Fruit fly (Drosophila melanogaster) whole organism, embryonic: ENCODE results near the gene CG44139.

Experiments
- Blimp-1 ChIP-seq: fragments of 200-800 bp; sonication (Bioruptor generic); optimal IDR thresholded peaks from 3 replicates; lab custom pipeline; 2018; ENCODE audit warnings: missing biosample characterization, missing genetic modification characterization, mild to moderate bottlenecking, moderate library complexity, missing genetic modification reagents
- CG10654 ChIP-seq: fragments of 200-800 bp; sonication (Bioruptor generic); optimal IDR thresholded peaks from 2 replicates; lab custom pipeline; 2016; ENCODE audit warnings: missing biosample characterization, missing genetic modification characterization
- CG11085 ChIP-seq: fragments of 200-800 bp; sonication (Bioruptor generic); IDR thresholded peaks from 2 replicates; pipeline ENCODE4 v1.3.6; 2022; ENCODE audit warnings: missing biosample characterization, missing genetic modification characterization
- CG1233 ChIP-seq: fragments of 200-800 bp; sonication (Bioruptor generic); optimal IDR thresholded peaks from 4 replicates; lab custom pipeline; 2018; ENCODE audit warnings: missing biosample characterization, mild to moderate bottlenecking, missing genetic modification characterization
- CG12769 ChIP-seq: fragments of 200-800 bp; sonication (Bioruptor generic); optimal IDR thresholded peaks from 2 replicates; lab custom pipeline; 2019; ENCODE audit warnings: missing biosample characterization, mild to moderate bottlenecking, missing genetic modification characterization, moderate library complexity
- CG17385 ChIP-seq: fragments of 200-800 bp; sonication (Bioruptor generic); optimal IDR thresholded peaks from 3 replicates; lab custom pipeline; 2018; ENCODE audit warnings: missing biosample characterization, mild to moderate bottlenecking, missing genetic modification characterization
- CG17612 ChIP-seq: fragments of 200-800 bp; sonication (Bioruptor generic); IDR thresholded peaks from 2 replicates; pipeline ENCODE4 v1.3.6; 2022; ENCODE audit warnings: missing biosample characterization, missing genetic modification characterization
- CG2120 ChIP-seq: fragments of 200-800 bp; sonication (Bioruptor generic); optimal IDR thresholded peaks from 3 replicates; lab custom pipeline; 2016; ENCODE audit warnings: missing biosample characterization, missing genetic modification characterization
- CG2712 ChIP-seq: fragments of 200-800 bp; optimal IDR thresholded peaks from 3 replicates; lab custom pipeline; 2019; ENCODE audit warnings: missing biosample characterization, mild to moderate bottlenecking, missing genetic modification characterization, moderate library complexity
- CG3065 ChIP-seq: fragments of 200-800 bp; sonication (Bioruptor generic); optimal IDR thresholded peaks from 2 replicates; lab custom pipeline; 2016; ENCODE audit warnings: missing biosample characterization, missing genetic modification characterization
- CG32767 ChIP-seq: fragments of 200-800 bp; sonication (Bioruptor generic); IDR thresholded peaks from 2 replicates; pipeline ENCODE4 v1.3.6; 2022; ENCODE audit warnings: missing biosample characterization, missing genetic modification characterization
- CG34376 ChIP-seq: fragments of 200-800 bp; sonication (Bioruptor generic); optimal IDR thresholded peaks from 2 replicates; lab custom pipeline; 2018; ENCODE audit warnings: missing biosample characterization, mild to moderate bottlenecking, missing genetic modification characterization
- CG4820 ChIP-seq: fragments of 200-800 bp; sonication (Bioruptor generic); optimal IDR thresholded peaks from 3 replicates; lab custom pipeline; 2016; ENCODE audit warnings: missing biosample characterization, missing genetic modification characterization
- CG6175 ChIP-seq: fragments of 200-800 bp; sonication (Bioruptor generic); IDR thresholded peaks from 3 replicates; pipeline ENCODE4 v1.3.6; 2022; ENCODE audit warnings: missing biosample characterization, missing genetic modification characterization
- CG7372 ChIP-seq: fragments of 200-800 bp; sonication (Bioruptor generic); IDR thresholded peaks from 2 replicates; pipeline ENCODE4 v1.3.6; 2022; ENCODE audit warnings: missing biosample characterization, missing genetic modification characterization
- CG8924 ChIP-seq: fragments of 200-800 bp; optimal IDR thresholded peaks from 3 replicates; lab custom pipeline; 2019; ENCODE audit warnings: missing biosample characterization, mild to moderate bottlenecking, missing genetic modification characterization, moderate library complexity
- CG9437 ChIP-seq: fragments of 200-800 bp; sonication (Bioruptor generic); optimal IDR thresholded peaks from 2 replicates; lab custom pipeline; 2018; ENCODE audit warnings: missing biosample characterization, mild to moderate bottlenecking, missing genetic modification characterization
- CG9817 ChIP-seq: fragments of 200-800 bp; sonication (Bioruptor generic); optimal IDR thresholded peaks from 2 replicates; lab custom pipeline; 2018; ENCODE audit warnings: missing biosample characterization, mild to moderate bottlenecking, missing genetic modification characterization, moderate library complexity
- Dfd ChIP-seq, 2 experiments: fragments of >200 bp; optimal IDR thresholded peaks; 2 replicates each; lab custom pipeline; 2017; ENCODE audit warnings: missing biosample characterization in 2 of 2, missing genetic modification characterization in 2 of 2
- Dip3 ChIP-seq: fragments of 200-800 bp; sonication (Bioruptor generic); optimal IDR thresholded peaks from 3 replicates; lab custom pipeline; 2016; ENCODE audit warnings: missing biosample characterization, missing genetic modification characterization
- Ets65A ChIP-seq: fragments of 200-800 bp; sonication (Bioruptor generic); peaks from one replicate; lab custom pipeline; 2016; ENCODE audit warnings: missing biosample characterization, missing genetic modification characterization
- Hmr ChIP-seq: fragments of 200-800 bp; sonication (Bioruptor generic); optimal IDR thresholded peaks from 3 replicates; lab custom pipeline; 2017; ENCODE audit warnings: mild to moderate bottlenecking, missing biosample characterization, missing genetic modification reagents, missing genetic modification characterization
- Hr39 ChIP-seq: fragments of >200 bp; optimal IDR thresholded peaks from 2 replicates; lab custom pipeline; 2017
- Hsf ChIP-seq: fragments of 200-800 bp; sonication (Bioruptor generic); optimal IDR thresholded peaks from 3 replicates; lab custom pipeline; 2016; ENCODE audit warnings: missing biosample characterization, missing genetic modification characterization
- Lhr ChIP-seq: fragments of 200-800 bp; sonication (Bioruptor generic); optimal IDR thresholded peaks from 3 replicates; lab custom pipeline; 2017; ENCODE audit warnings: mild to moderate bottlenecking, missing biosample characterization, missing genetic modification reagents, missing genetic modification characterization
- MESR4 ChIP-seq: fragments of 200-800 bp; sonication (Bioruptor generic); optimal IDR thresholded peaks from 2 replicates; lab custom pipeline; 2018; ENCODE audit warnings: missing biosample characterization, mild to moderate bottlenecking, missing genetic modification characterization, moderate library complexity
- PHDP ChIP-seq: fragments of 200-800 bp; sonication (Bioruptor generic); optimal IDR thresholded peaks from 3 replicates; lab custom pipeline; 2018; ENCODE audit warnings: missing biosample characterization, mild to moderate bottlenecking, missing genetic modification characterization, moderate library complexity
- Xbp1 ChIP-seq: fragments of 200-800 bp; sonication (Bioruptor generic); optimal IDR thresholded peaks from 3 replicates; lab custom pipeline; 2016; ENCODE audit warnings: missing biosample characterization, mild to moderate bottlenecking, missing genetic modification characterization
- bab2 ChIP-seq: fragments of 200-800 bp; sonication (Bioruptor generic); optimal IDR thresholded peaks from 2 replicates; lab custom pipeline; 2016; ENCODE audit warnings: missing biosample characterization, missing genetic modification characterization
- bigmax ChIP-seq: fragments of 200-800 bp; sonication (Bioruptor generic); optimal IDR thresholded peaks from 2 replicates; lab custom pipeline; 2018; ENCODE audit warnings: missing biosample characterization, mild to moderate bottlenecking, missing genetic modification characterization
- bsh ChIP-seq, 2 experiments: fragments of 200-800 bp; sonication (Bioruptor generic); optimal IDR thresholded peaks; 2 replicates each; lab custom pipeline; 2017 to 2018; ENCODE audit warnings: mild to moderate bottlenecking in 2 of 2, missing biosample characterization in 2 of 2, missing genetic modification characterization in 2 of 2, moderate library complexity in 1 of 2
- caup ChIP-seq: fragments of 200-800 bp; sonication (Bioruptor generic); optimal IDR thresholded peaks from 3 replicates; lab custom pipeline; 2017; ENCODE audit warnings: missing biosample characterization, mild to moderate bottlenecking, missing genetic modification characterization, moderate library complexity; ENCODE audit not compliant: severe bottlenecking
- eve ChIP-seq, 2 experiments: fragments of >200 bp; optimal IDR thresholded peaks; 2 replicates each; lab custom pipeline; 2017; ENCODE audit warnings: missing biosample characterization in 2 of 2, missing genetic modification characterization in 2 of 2
- gce ChIP-seq: fragments of 200-800 bp; sonication (Bioruptor generic); IDR thresholded peaks from 3 replicates; pipeline ENCODE4 v1.3.6; 2022; ENCODE audit warnings: missing biosample characterization, missing genetic modification characterization
- her ChIP-seq: fragments of 200-800 bp; sonication (Bioruptor generic); optimal IDR thresholded peaks from 2 replicates; lab custom pipeline; 2016; ENCODE audit warnings: missing biosample characterization, missing genetic modification characterization
- kay ChIP-seq: fragments of 200-800 bp; sonication (Bioruptor generic); optimal IDR thresholded peaks from 2 replicates; lab custom pipeline; 2016; ENCODE audit warnings: missing biosample characterization, missing genetic modification characterization
- lbe ChIP-seq: fragments of 200-800 bp; sonication (Bioruptor generic); optimal IDR thresholded peaks from 2 replicates; lab custom pipeline; 2016; ENCODE audit warnings: missing biosample characterization, mild to moderate bottlenecking, missing genetic modification characterization
- mirr ChIP-seq: fragments of 200-800 bp; sonication (Bioruptor generic); optimal IDR thresholded peaks from 3 replicates; lab custom pipeline; 2018; ENCODE audit warnings: missing biosample characterization, mild to moderate bottlenecking, missing genetic modification characterization
- pan ChIP-seq, 4 experiments: fragments of >200 bp in 3 of 4; fragments of 200-800 bp in 1 of 4; sonication (Bioruptor generic) in 1 of 4; optimal IDR thresholded peaks in 3 of 4; IDR thresholded peaks in 1 of 4; 2 replicates each; pipeline versions ENCODE4 v1.3.6 to Lab custom; 2017 to 2022; ENCODE audit warnings: missing biosample characterization in 2 of 4, missing genetic modification characterization in 2 of 4, mixed read lengths in 1 of 4
- pnt ChIP-seq: fragments of 200-800 bp; sonication (Bioruptor generic); optimal IDR thresholded peaks from 3 replicates; lab custom pipeline; 2016; ENCODE audit warnings: missing biosample characterization, missing genetic modification characterization
- repo ChIP-seq: fragments of 200-800 bp; sonication (Bioruptor generic); optimal IDR thresholded peaks from 2 replicates; lab custom pipeline; 2016; ENCODE audit warnings: missing biosample characterization, missing genetic modification characterization
- scrt ChIP-seq: fragments of 200-800 bp; sonication (Bioruptor generic); optimal IDR thresholded peaks from 2 replicates; lab custom pipeline; 2018; ENCODE audit warnings: missing biosample characterization, mild to moderate bottlenecking, missing genetic modification characterization, moderate library complexity
- ssp ChIP-seq: fragments of 200-800 bp; sonication (Bioruptor generic); IDR thresholded peaks from 2 replicates; pipeline ENCODE4 v1.3.6; 2022; ENCODE audit warnings: missing biosample characterization, missing genetic modification characterization
- tgo ChIP-seq: fragments of 200-800 bp; sonication (Bioruptor generic); IDR thresholded peaks from 3 replicates; pipeline ENCODE4 v1.3.6; 2022; ENCODE audit warnings: missing biosample characterization, missing genetic modification characterization
- tio ChIP-seq: fragments of 200-800 bp; sonication (Bioruptor generic); optimal IDR thresholded peaks from 2 replicates; lab custom pipeline; 2017; ENCODE audit warnings: missing biosample characterization, missing genetic modification characterization, inconsistent platforms
- tll ChIP-seq, 2 experiments: fragments of 200-800 bp in 1 of 2; fragments of >200 bp in 1 of 2; sonication (Bioruptor generic) in 1 of 2; optimal IDR thresholded peaks; 2 replicates each; lab custom pipeline; 2017 to 2019; ENCODE audit warnings: missing biosample characterization in 2 of 2, missing genetic modification characterization in 2 of 2, mild to moderate bottlenecking in 1 of 2, moderate library complexity in 1 of 2
- trh ChIP-seq: fragments of 200-800 bp; sonication (Bioruptor generic); optimal IDR thresholded peaks from 2 replicates; lab custom pipeline; 2016; ENCODE audit warnings: missing biosample characterization, missing genetic modification characterization
- wek ChIP-seq: fragments of 200-800 bp; sonication (Bioruptor generic); optimal IDR thresholded peaks from 3 replicates; lab custom pipeline; 2018; ENCODE audit warnings: missing biosample characterization, mild to moderate bottlenecking, missing genetic modification characterization, moderate library complexity

Gene CG44139

DNA sequence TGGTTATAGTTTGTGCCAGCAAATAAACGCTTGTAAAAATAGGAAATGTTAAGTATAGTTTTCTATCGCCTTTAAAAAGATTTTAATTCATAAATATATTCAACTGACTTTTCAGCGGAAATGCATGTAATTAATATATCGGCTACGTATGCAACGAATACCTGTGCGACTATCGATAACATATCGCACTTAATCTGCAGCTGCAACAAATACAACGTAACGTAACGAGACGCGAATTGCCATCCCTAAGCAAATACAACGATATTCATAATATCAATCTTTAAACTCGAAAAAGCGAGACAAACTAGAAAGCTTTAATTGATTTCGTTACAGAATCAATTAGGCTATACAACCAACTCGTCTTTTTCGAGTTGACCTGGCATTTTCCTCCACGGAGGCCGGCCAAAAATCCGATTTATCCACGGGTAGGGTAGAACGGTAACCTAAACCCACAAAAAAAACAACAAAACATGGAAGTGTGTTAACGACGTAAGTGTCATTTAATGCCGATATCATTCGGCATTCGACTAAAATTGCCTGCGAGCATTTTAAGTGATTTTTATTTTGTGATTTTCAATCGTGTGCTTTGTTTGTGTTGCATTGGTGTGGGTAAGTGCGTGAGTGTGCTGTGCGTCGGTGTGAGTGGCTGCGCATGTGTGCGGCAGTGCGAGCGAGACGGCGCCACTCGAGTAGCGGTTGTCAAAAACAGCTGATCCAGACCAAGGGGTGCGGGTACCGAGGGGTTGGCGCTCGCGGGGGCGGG, 48.8 kb upstream of the CG44139 start, which contains the start of gene Atxn7 (continued):
- TF ChIP-seq Blimp-1 (GFP tag; lab: Kevin White, UChicago) = peak; percentile 41
- no peak for TF ChIP-seq Hr39
- peak; percentile 82 for TF ChIP-seq caup
- TF ChIP-seq tll (GFP tag; optimal IDR thresholded peaks at IDR 0.05; lab: Kevin White, UChicago) = peak in 1 of 2 experiments; percentile 82
- peak; percentile 25 for TF ChIP-seq trh (GFP tag; lab: Kevin White, UChicago)
- TF ChIP-seq tgo (GFP tag; lab: Robert Waterston, UW) = peak; percentile 28; the same call in 1 of the 3 replicates
- peak; percentile 1 for TF ChIP-seq repo (GFP tag; lab: Kevin White, UChicago)
- peak; percentile 89 for TF ChIP-seq scrt
- no peak for TF ChIP-seq pnt (GFP tag; lab: Kevin White, UChicago)
- peak; percentile 73 for TF ChIP-seq lbe (GFP tag; lab: Kevin White, UChicago)
- TF ChIP-seq Xbp1 (GFP tag; lab: Kevin White, UChicago) = peak; percentile 45
- TF ChIP-seq kay (GFP tag; lab: Kevin White, UChicago) = peak; percentile 27
- no peak for TF ChIP-seq eve (GFP tag; optimal IDR thresholded peaks at IDR 0.05; lab: Kevin White, UChicago)
- TF ChIP-seq PHDP (tag; lab: Kevin White, UChicago) = peak; percentile 79
- TF ChIP-seq CG6175 (GFP tag; lab: Robert Waterston, UW) = peak; percentile 8; the same call in 1 of the 3 replicates
- TF ChIP-seq ssp (GFP tag; lab: Robert Waterston, UW) = no peak; the same call in 1 of the 2 replicates
- peak; percentile 40 for TF ChIP-seq CG3065
- peak; percentile 85 for TF ChIP-seq wek
- peak; percentile 74 for TF ChIP-seq Hmr (GFP tag; lab: Kevin White, UChicago)
- peak; percentile 69 for TF ChIP-seq Lhr
- TF ChIP-seq pan (optimal IDR thresholded peaks at IDR 0.05; lab: Kevin White, UChicago) = no peak
- peak in 1 of 2 experiments; percentile 72 for TF ChIP-seq pan (GFP tag; optimal IDR thresholded peaks at IDR 0.05 in 1 of 2, IDR thresholded peaks at IDR 0.05 in 1 of 2)
- TF ChIP-seq tio (GFP tag; lab: Kevin White, UChicago) = peak; percentile 15
- no peak for TF ChIP-seq her
- TF ChIP-seq CG17385 = peak; percentile 78
- no peak for TF ChIP-seq gce
- TF ChIP-seq mirr (GFP tag; lab: Kevin White, UChicago) = peak; percentile 67
- TF ChIP-seq Dip3 = no peak
- TF ChIP-seq CG9817 (tag; lab: Kevin White, UChicago) = peak; percentile 65
- peak; percentile 28 for TF ChIP-seq CG12769 (tag; lab: Kevin White, UChicago)
- TF ChIP-seq CG17612 (GFP tag; lab: Robert Waterston, UW) = no peak; the same call in 1 of the 2 replicates
- TF ChIP-seq Dfd (GFP tag; optimal IDR thresholded peaks at IDR 0.05; lab: Kevin White, UChicago) = no peak
- TF ChIP-seq CG1233 (GFP tag; lab: Kevin White, UChicago) = peak; percentile 72
- TF ChIP-seq bab2 (GFP tag; lab: Kevin White, UChicago) = peak; percentile 24
- TF ChIP-seq CG32767 = 0 out of 2 replicates have a peak, but pooled peaks have one; percentile 25
- no peak for TF ChIP-seq CG11085 (GFP tag; lab: Robert Waterston, UW)
- peak; percentile 91 for TF ChIP-seq Ets65A (GFP tag; lab: Kevin White, UChicago)
- TF ChIP-seq Hsf (GFP tag; lab: Kevin White, UChicago) = peak; percentile 74
- TF ChIP-seq CG7372 (GFP tag; lab: Robert Waterston, UW) = no peak
- TF ChIP-seq CG2120 (GFP tag; lab: Kevin White, UChicago) = peak; percentile 16
- TF ChIP-seq CG8924 = peak; percentile 51
- TF ChIP-seq CG2712 (tag; lab: Kevin White, UChicago) = peak; percentile 55
- TF ChIP-seq bsh (GFP tag; optimal IDR thresholded peaks at IDR 0.05; lab: Kevin White, UChicago) = peak; percentile 1 to 74
- peak; percentile 32 for TF ChIP-seq CG34376 (GFP tag; lab: Kevin White, UChicago)
- TF ChIP-seq CG4820 (GFP tag; lab: Kevin White, UChicago) = peak; percentile 46
- TF ChIP-seq MESR4 = peak; percentile 76
- peak; percentile 50 for TF ChIP-seq bigmax (GFP tag; lab: Kevin White, UChicago)
- TF ChIP-seq CG10654 = peak; percentile 15
- TF ChIP-seq CG9437 = peak; percentile 100
